Worm (Caenorhabditis elegans): ENCODE measurements around the gene ostb-1.

- TF ChIP-seq egl-18 (GFP tag; IDR thresholded peaks at IDR 0.05) (no peak), ztf-3 (GFP tag; optimal IDR thresholded peaks at IDR 0.05) (no peak), ets-4 (GFP tag; optimal IDR thresholded peaks at IDR 0.05) (no peak)
These were observed 23.0 kb downstream of the ostb-1 start for ce11 chrII:7887295-7887694.
